Worm (Caenorhabditis elegans) whole organism, L4/young adult: Measurements from ENCODE around the gene cnd-1.

Experiments
- W03F9.2 ChIP-seq: fragments of 150-350 bp; optimal IDR thresholded peaks from 2 replicates; lab custom pipeline; 2014; ENCODE audit warnings: missing biosample characterization, missing genetic modification characterization
- dao-5 ChIP-seq: sonication (generic microtip); optimal IDR thresholded peaks from 2 replicates; lab custom pipeline; 2016; ENCODE audit warnings: missing genotype, missing genetic modification characterization, moderate library complexity, missing compliant biosample characterization
- him-1 ChIP-seq: sonication (generic microtip); optimal IDR thresholded peaks from 2 replicates; lab custom pipeline; 2016; ENCODE audit warnings: missing genotype, missing genetic modification reagents, missing genetic modification characterization, missing compliant biosample characterization

The cnd-1 gene

DNA sequence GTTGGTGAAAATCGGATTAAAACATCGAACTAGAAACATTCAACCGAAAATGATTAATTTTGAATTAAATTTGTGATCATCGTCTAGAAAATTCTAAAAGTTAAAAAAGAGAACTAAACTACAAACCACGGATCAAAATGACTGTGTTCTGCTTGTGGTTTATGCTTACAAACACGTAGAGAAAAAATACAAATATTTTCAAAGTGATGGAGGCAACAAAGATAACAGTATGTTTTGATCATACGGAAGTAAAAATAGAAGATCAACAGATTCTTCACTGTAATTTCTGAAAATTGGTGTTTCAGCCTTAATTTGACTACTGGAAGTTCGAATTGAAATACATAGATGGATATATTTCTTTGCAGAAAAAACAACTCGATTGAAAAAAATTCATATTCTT lies 41.1 kb downstream of the cnd-1 start:
- TF ChIP-seq him-1 (tag; lab: Kevin White, UChicago) (no peak), W03F9.2 (tag; lab: Kevin White, UChicago) (peak; percentile 8)

DNA sequence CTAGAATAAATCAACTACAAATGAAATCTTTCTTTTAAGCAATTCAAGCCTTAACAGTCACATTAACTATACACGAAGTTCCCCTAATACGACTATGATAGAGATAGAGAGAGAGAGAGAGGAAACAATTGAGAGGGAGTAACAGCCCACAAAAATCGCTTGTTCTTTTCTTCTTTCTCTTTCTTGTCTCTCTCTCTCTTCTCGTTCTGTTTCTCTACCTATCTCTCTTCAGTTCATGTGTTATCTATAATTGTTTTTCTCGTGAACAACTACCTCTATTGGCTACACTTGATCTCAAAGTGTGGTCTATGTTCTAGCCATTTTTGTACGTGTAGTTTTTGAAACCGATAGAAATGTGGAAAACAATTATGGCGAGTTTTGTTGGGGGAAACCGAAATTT lies 41.8 kb downstream of the cnd-1 start:
- TF ChIP-seq dao-5 (no peak), W03F9.2 (tag; lab: Kevin White, UChicago) (peak; percentile 46)

DNA sequence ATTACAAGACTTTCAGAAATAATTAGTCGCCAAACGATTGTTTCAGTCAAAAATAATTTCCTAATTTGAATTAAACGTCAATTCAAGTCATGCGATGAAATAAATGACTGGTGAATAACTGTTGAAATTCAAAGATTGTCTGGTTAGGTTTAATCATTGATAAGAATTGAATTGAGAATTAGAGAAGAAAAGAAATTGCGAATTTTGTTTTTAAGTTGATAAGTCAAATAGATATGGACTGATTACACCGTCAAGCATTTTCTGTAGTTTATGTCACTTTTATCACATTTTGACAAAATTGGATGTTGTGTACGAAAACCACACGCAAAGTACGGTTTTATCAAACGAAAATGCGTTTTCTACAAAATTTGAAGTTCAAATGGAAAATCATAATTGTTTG lies 43.2 kb downstream of the cnd-1 start:
- TF ChIP-seq dao-5 (no peak), W03F9.2 (tag; lab: Kevin White, UChicago) (no peak), him-1 (tag; lab: Kevin White, UChicago) (no peak)

DNA sequence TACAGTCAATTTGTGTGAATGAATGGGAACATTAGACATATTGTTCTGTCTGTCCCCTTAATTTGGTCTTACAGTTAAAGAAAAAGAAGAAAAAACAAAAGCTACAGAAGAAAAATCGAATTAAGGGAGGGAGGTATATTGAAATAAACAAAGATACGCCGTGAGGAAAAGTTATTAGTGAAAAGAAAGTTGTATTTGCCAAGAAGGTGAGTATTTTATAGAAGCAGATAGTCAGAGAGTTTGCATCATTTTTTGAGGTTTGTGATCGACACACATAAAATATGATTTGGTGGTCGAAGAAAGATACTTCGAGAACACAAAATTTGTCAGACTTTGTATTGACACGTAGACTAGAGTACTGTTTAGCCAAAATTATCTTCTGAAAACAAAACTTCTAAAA lies 44.1 kb downstream of the cnd-1 start:
- no peak for TF ChIP-seq dao-5
- no peak for TF ChIP-seq him-1 (tag; lab: Kevin White, UChicago)
- TF ChIP-seq W03F9.2 (tag; lab: Kevin White, UChicago), result no peak

DNA sequence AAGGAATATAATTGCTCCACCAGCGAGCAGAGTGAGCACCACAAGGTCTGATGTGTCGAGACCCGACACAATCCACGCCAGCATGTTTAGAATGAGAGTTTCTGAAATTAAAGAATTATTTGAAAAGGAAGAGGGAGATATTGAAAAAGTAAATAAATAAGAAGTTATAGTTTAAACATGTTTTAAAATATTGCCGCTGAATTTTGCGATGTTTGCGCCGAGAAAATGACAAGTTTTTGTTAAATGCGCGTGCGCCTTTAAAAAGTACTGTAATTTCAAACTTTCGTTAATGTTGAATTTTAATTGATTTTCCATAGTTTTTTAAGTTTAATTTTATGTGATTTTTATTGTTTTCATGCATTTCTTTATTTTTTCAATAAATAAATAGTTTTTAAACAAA lies 44.9 kb downstream of the cnd-1 start, which contains the start of gene emb-8:
Gene emb-8, minus strand, starts transcription at position 101 of the 400 bp plus-strand sequence.
- no peak for TF ChIP-seq dao-5
- no peak for TF ChIP-seq him-1 (tag; lab: Kevin White, UChicago)
- no peak for TF ChIP-seq W03F9.2 (tag; lab: Kevin White, UChicago)

DNA sequence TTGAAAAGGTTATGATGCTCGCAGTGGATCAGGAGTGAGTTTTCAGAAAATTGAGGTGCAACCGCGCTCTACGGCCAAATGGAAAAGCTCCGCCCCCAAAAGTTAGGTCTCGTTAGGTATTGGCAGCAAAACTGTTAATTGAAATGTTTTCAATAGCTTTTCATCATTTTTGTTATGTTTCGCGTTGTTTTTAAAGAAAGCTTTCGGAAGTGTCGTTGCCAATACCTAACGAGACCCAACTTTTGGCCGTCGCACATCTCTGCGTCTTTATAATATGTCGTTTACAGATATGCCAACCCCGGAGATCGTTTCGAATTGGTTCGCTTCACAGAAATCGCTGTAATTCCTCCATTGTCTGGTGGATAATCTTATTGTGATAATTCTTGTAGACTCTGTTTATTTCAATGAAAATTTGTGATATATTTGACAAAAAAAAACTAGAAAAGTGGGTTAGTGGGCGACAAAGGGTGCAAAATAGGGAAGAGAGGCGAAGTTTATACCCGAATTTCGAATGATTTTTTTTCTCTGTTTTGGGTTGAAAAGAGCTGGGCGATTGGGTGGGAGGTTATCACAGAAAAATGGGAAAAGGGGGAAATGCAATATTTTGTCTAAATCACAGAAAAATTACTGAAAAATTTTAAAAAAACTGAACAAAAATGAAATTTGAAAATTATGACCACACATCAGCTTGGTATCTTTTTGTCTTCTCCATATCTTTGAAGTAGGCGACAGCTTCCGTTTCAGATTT lies 48.0 kb downstream of the cnd-1 start:
- no peak for TF ChIP-seq dao-5
- no peak for TF ChIP-seq him-1 (tag; lab: Kevin White, UChicago)
- TF ChIP-seq W03F9.2 (tag; lab: Kevin White, UChicago), result no peak

DNA sequence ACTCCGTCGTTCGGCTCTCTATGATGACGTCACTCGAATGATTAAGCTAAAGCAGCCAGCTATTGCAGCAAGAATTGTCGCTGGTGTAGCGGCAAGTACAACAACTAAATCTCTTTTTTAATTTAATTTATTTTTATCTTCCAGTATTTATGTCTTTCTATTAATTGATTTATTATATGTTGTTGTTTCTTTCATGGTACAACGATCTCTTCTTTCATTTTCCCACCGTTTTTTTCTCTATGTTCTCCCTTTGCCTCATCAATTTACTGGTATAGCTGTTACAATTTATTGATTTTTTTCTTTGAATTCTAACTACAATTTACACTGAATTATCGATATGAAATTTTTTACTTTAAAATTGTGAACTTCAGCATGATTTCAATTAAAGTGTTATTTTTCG lies 48.7 kb downstream of the cnd-1 start, which contains the start of gene moc-6:
Gene moc-6, plus strand, starts transcription at position 301 of the 400 bp plus-strand sequence.
- TF ChIP-seq W03F9.2 (tag; lab: Kevin White, UChicago) (no peak), dao-5 (no peak), him-1 (tag; lab: Kevin White, UChicago) (no peak)

DNA sequence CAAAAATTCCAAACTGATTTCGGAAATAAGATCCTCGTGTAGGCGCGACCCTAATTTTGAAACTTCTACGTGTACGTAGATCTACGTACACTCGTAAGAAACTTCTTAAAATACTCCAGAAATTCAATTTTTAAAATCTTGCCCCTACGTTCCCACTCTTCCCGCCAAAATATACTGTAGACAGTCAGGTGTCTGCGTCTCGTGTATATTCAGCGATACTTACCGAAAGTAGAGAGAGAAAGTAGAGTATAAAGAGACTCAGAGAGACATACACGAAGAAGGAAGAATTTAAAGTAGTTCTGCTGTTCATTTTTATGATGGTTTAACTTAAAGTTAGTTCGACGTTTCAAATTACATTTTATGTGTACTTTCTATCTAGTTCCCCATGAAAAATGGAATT lies 51.2 kb downstream of the cnd-1 start:
- TF ChIP-seq him-1 (tag; lab: Kevin White, UChicago), result no peak
- TF ChIP-seq W03F9.2 (tag; lab: Kevin White, UChicago), result no peak
- no peak for TF ChIP-seq dao-5

DNA sequence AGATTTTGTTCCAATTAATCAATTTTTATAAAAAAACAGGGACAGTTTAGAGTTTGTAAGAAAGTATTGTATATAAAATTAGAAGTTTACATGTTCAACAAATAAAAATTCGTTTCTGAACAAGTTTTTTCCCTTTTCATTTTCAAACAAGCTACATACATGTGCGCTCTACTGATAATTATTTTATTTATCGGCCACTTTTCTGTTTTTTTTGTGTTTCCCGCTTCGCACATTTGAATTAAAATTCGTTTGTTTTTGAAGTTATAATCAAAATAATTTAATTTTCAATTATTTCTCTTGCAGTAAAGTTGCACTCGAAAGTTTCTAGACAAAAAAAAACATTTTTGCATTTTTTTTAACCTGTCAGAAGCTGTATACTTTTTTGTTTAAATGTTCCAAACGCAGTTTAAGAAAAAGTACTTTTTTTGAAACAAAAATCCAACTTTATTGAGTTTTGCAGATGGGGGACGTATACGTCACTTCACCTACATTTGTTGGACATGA lies 53.7 kb downstream of the cnd-1 start, which contains the start of gene hira-1:
Gene hira-1, plus strand, starts transcription at position 454 of the 504 bp plus-strand sequence.
- peak; percentile 45 for TF ChIP-seq W03F9.2 (tag; lab: Kevin White, UChicago)
- TF ChIP-seq him-1 (tag; lab: Kevin White, UChicago), result no peak
